Fruit fly (Drosophila melanogaster) Kc167 (cell line): Measurements from ENCODE around the gene Polr2M.

Source experiments
- Sin3A ChIP-seq: fragments of >200 bp; optimal IDR thresholded peaks from 2 replicates; lab custom pipeline; 2018; ENCODE audit warnings: missing external identifiers
- h ChIP-seq: fragments of >200 bp; optimal IDR thresholded peaks from 3 replicates; lab custom pipeline; 2018; ENCODE audit warnings: missing external identifiers
- psq ChIP-seq: fragments of >200 bp; optimal IDR thresholded peaks from 2 replicates; lab custom pipeline; 2017; ENCODE audit warnings: missing external identifiers

DNA sequence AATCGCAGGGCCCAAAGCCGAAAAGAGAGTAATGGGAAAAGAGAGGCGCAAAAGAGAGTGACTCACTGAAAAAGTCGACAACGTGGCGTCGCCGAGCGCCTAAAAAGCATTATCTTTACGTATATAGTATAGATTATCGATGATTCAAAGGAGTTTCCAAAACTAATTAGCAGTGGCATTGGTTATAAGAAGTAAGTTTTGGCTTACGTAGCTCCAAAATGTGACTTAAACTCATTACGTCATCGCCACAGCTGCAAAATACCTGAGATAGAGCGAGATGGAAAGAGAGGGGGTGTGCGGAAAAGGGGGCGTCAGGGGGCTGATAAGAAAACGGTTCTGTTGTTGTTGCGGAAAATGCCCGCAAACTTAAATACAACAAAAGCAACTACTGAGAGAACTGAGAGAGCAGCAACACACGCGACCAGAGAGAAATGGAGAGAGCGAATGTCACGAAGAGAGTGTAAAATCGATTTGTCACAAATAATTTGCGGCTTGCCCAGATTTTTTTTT is 3.8 kb upstream of the Polr2M start:
- TF ChIP-seq h (no peak), Sin3A (lab: Kevin White, UChicago) (no peak), psq (no peak)
